Worm (Caenorhabditis elegans) whole organism, midembryonic: Measurements from ENCODE around the gene srg-65.

Experiments
- T22C8.4 ChIP-seq: fragments of 200-800 bp; sonication (Bioruptor generic); IDR thresholded peaks from 2 replicates; pipeline ENCODE4 v1.3.6; 2022; ENCODE audit warnings: missing genetic modification characterization, missing compliant biosample characterization
- cog-1 ChIP-seq: sonication (generic microtip); optimal IDR thresholded peaks from 2 replicates; lab custom pipeline; 2016; ENCODE audit warnings: missing genetic modification characterization, missing compliant biosample characterization
- flt-1 ChIP-seq: fragments of 200-800 bp; sonication (Bioruptor generic); IDR thresholded peaks from 2 replicates; pipeline ENCODE4 v1.3.6; 2022; ENCODE audit warnings: missing genetic modification characterization, missing compliant biosample characterization
- klf-2 ChIP-seq: fragments of 200-800 bp; sonication (Bioruptor generic); conservative IDR thresholded peaks from 2 replicates; pipeline ENCODE4 v1.3.6; 2022; ENCODE audit warnings: missing genetic modification reagents, missing genetic modification characterization, missing compliant biosample characterization
- med-1 ChIP-seq: sonication (generic microtip); optimal IDR thresholded peaks from 2 replicates; lab custom pipeline; 2017; ENCODE audit warnings: missing genetic modification characterization, mild to moderate bottlenecking, missing compliant biosample characterization, antibody characterized with exemption, missing genetic modification reagents; ENCODE audit not compliant: insufficient read depth
- ref-1 ChIP-seq: fragments of 200-800 bp; sonication (Bioruptor generic); conservative IDR thresholded peaks from 2 replicates; pipeline ENCODE4 v1.3.6; 2022; ENCODE audit warnings: missing genetic modification reagents, missing genetic modification characterization, missing compliant biosample characterization
- tab-1 ChIP-seq: fragments of 200-800 bp; sonication (Bioruptor generic); IDR thresholded peaks from 2 replicates; pipeline ENCODE4 v1.3.6; 2022; ENCODE audit warnings: missing genetic modification characterization, missing compliant biosample characterization
- ztf-23 ChIP-seq: fragments of 200-800 bp; sonication (Bioruptor generic); IDR thresholded peaks from 2 replicates; pipeline ENCODE4 v1.3.6; 2022; ENCODE audit warnings: missing genetic modification reagents, missing genetic modification characterization, missing compliant biosample characterization
- ztf-29 ChIP-seq: fragments of 200-800 bp; sonication (Bioruptor generic); IDR thresholded peaks from 2 replicates; pipeline ENCODE4 v1.3.6; 2022; ENCODE audit warnings: missing genetic modification reagents, missing genetic modification characterization, missing compliant biosample characterization

Gene srg-65

ce11 chrV:5484866-5485265 is at the start of gene srg-65:
TSS of gene srg-65 (minus strand) at chrV:5484966.
- TF ChIP-seq tab-1 (GFP tag; lab: Robert Waterston, UW) (no peak), T22C8.4 (GFP tag; lab: Robert Waterston, UW) (no peak), cog-1 (tag; lab: Kevin White, UChicago) (no peak), ztf-29 (GFP tag; lab: Robert Waterston, UW) (no peak), ref-1 (no peak), med-1 (GFP tag; lab: Kevin White, UChicago) (no peak), klf-2 (no peak), ztf-23 (GFP tag; lab: Robert Waterston, UW) (no peak)

- TF ChIP-seq ref-1 (no peak), tab-1 (GFP tag; lab: Robert Waterston, UW) (no peak), ztf-29 (GFP tag; lab: Robert Waterston, UW) (no peak), klf-2 (no peak), cog-1 (tag; lab: Kevin White, UChicago) (no peak)
Observed at ce11 chrV:5533755-5534154, 49.0 kb upstream of the srg-65 start, which contains the start of gene grl-1. TSS of gene grl-1 (minus strand) at chrV:5533855.

- no peak for TF ChIP-seq flt-1 (GFP tag; lab: Robert Waterston, UW)
Observed at ce11 chrV:5527694-5528093, 42.9 kb upstream of the srg-65 start.

ce11 chrV:5525208-5525607 is 40.4 kb upstream of the srg-65 start:
- TF ChIP-seq klf-2, result no peak
- TF ChIP-seq tab-1 (GFP tag; lab: Robert Waterston, UW), result no peak
- TF ChIP-seq cog-1 (tag; lab: Kevin White, UChicago), result no peak
- TF ChIP-seq med-1 (GFP tag; lab: Kevin White, UChicago), result no peak
- TF ChIP-seq flt-1 (GFP tag; lab: Robert Waterston, UW), result no peak
- TF ChIP-seq T22C8.4 (GFP tag; lab: Robert Waterston, UW), result no peak
- TF ChIP-seq ztf-23 (GFP tag; lab: Robert Waterston, UW), result no peak
- no peak for TF ChIP-seq ref-1
- TF ChIP-seq ztf-29 (GFP tag; lab: Robert Waterston, UW), result no peak

ce11 chrV:5523260-5523659 is 38.5 kb upstream of the srg-65 start:
- TF ChIP-seq tab-1 (GFP tag; lab: Robert Waterston, UW) (no peak), flt-1 (GFP tag; lab: Robert Waterston, UW) (no peak), ref-1 (no peak), cog-1 (tag; lab: Kevin White, UChicago) (no peak), med-1 (GFP tag; lab: Kevin White, UChicago) (no peak), klf-2 (no peak), T22C8.4 (GFP tag; lab: Robert Waterston, UW) (no peak), ztf-29 (GFP tag; lab: Robert Waterston, UW) (no peak), ztf-23 (GFP tag; lab: Robert Waterston, UW) (no peak)

- no peak for TF ChIP-seq ref-1
- no peak for TF ChIP-seq med-1 (GFP tag; lab: Kevin White, UChicago)
- no peak for TF ChIP-seq ztf-23 (GFP tag; lab: Robert Waterston, UW)
- no peak for TF ChIP-seq klf-2
Observed at ce11 chrV:5521735-5522241, 37.0 kb upstream of the srg-65 start, which contains the start of gene hir-1. TSS of gene hir-1 (plus strand) at chrV:5522139.

- TF ChIP-seq klf-2 (no peak), flt-1 (GFP tag; lab: Robert Waterston, UW) (no peak), T22C8.4 (GFP tag; lab: Robert Waterston, UW) (no peak), med-1 (GFP tag; lab: Kevin White, UChicago) (no peak), ztf-29 (GFP tag; lab: Robert Waterston, UW) (no peak)
Observed at ce11 chrV:5513630-5514378, 29.0 kb upstream of the srg-65 start, which contains the start of the genes hpo-15 and mms-19. TSS of gene hpo-15 (minus strand) at chrV:5513830. TSS of gene mms-19 (plus strand) at chrV:5514348.

ce11 chrV:5512559-5512958 is 27.8 kb upstream of the srg-65 start:
- no peak for TF ChIP-seq ref-1

- TF ChIP-seq ztf-29 (GFP tag; lab: Robert Waterston, UW) (no peak), ztf-23 (GFP tag; lab: Robert Waterston, UW) (no peak), cog-1 (tag; lab: Kevin White, UChicago) (no peak), flt-1 (GFP tag; lab: Robert Waterston, UW) (no peak), ref-1 (no peak), klf-2 (no peak), med-1 (GFP tag; lab: Kevin White, UChicago) (no peak), T22C8.4 (GFP tag; lab: Robert Waterston, UW) (no peak), tab-1 (GFP tag; lab: Robert Waterston, UW) (no peak)
Observed at ce11 chrV:5511720-5512119, 27.0 kb upstream of the srg-65 start.

ce11 chrV:5509966-5510365 is 25.2 kb upstream of the srg-65 start:
- TF ChIP-seq flt-1 (GFP tag; lab: Robert Waterston, UW) (no peak), ztf-23 (GFP tag; lab: Robert Waterston, UW) (no peak), ref-1 (no peak), klf-2 (no peak), ztf-29 (GFP tag; lab: Robert Waterston, UW) (no peak), cog-1 (tag; lab: Kevin White, UChicago) (no peak), T22C8.4 (GFP tag; lab: Robert Waterston, UW) (no peak), tab-1 (GFP tag; lab: Robert Waterston, UW) (no peak), med-1 (GFP tag; lab: Kevin White, UChicago) (no peak)
